Fruit fly (Drosophila melanogaster) whole organism, prepupa: Measurements from ENCODE around the gene Spc25.

Experiments used
- CG10631 ChIP-seq: fragments of 200-800 bp; sonication (Bioruptor generic); optimal IDR thresholded peaks from 2 replicates; lab custom pipeline; 2016; ENCODE audit warnings: missing biosample characterization, missing genetic modification characterization
- CG11294 ChIP-seq: fragments of 200-800 bp; sonication (Bioruptor generic); IDR thresholded peaks from 2 replicates; pipeline ENCODE4 v1.3.6; 2022; ENCODE audit warnings: missing biosample characterization, missing genetic modification characterization
- CG11762 ChIP-seq: fragments of 200-800 bp; sonication (Bioruptor generic); optimal IDR thresholded peaks from 3 replicates; lab custom pipeline; 2016; ENCODE audit warnings: missing biosample characterization, missing genetic modification characterization; ENCODE audit not compliant: insufficient read depth
- CG11902 ChIP-seq: fragments of 200-800 bp; sonication (Bioruptor generic); optimal IDR thresholded peaks from 3 replicates; lab custom pipeline; 2016; ENCODE audit warnings: missing biosample characterization, missing genetic modification characterization
- CG16779 ChIP-seq: fragments of 200-800 bp; sonication (Bioruptor generic); optimal IDR thresholded peaks from 3 replicates; lab custom pipeline; 2017; ENCODE audit warnings: missing biosample characterization, mild to moderate bottlenecking, missing genetic modification characterization
- CG3032 ChIP-seq: fragments of 200-800 bp; optimal IDR thresholded peaks from 2 replicates; lab custom pipeline; 2019; ENCODE audit warnings: missing biosample characterization, mild to moderate bottlenecking, missing genetic modification characterization, moderate library complexity
- CG32006 ChIP-seq: fragments of 200-800 bp; sonication (Bioruptor generic); optimal IDR thresholded peaks from 3 replicates; lab custom pipeline; 2017; ENCODE audit warnings: missing biosample characterization, mild to moderate bottlenecking, missing genetic modification characterization
- CG6792 ChIP-seq: fragments of 200-800 bp; sonication (Bioruptor generic); optimal IDR thresholded peaks from 3 replicates; lab custom pipeline; 2016; ENCODE audit warnings: missing biosample characterization, missing genetic modification characterization
- CG6808 ChIP-seq: fragments of 200-800 bp; sonication (Bioruptor generic); optimal IDR thresholded peaks from 3 replicates; lab custom pipeline; 2017; ENCODE audit warnings: missing biosample characterization, missing genetic modification characterization, mild to moderate bottlenecking, moderate library complexity, missing genetic modification reagents
- CG8632 ChIP-seq: fragments of 200-800 bp; sonication (Bioruptor generic); optimal IDR thresholded peaks from 3 replicates; lab custom pipeline; 2016; ENCODE audit warnings: missing biosample characterization, missing genetic modification characterization
- CG9139 ChIP-seq: fragments of 200-800 bp; sonication (Bioruptor generic); optimal IDR thresholded peaks from 3 replicates; lab custom pipeline; 2017; ENCODE audit warnings: missing biosample characterization, mild to moderate bottlenecking, missing genetic modification characterization
- Eip78C ChIP-seq: fragments of 200-800 bp; sonication (Bioruptor generic); peaks from one replicate; lab custom pipeline; 2016; ENCODE audit warnings: missing biosample characterization, missing genetic modification characterization
- Ets96B ChIP-seq: fragments of 200-800 bp; optimal IDR thresholded peaks from 2 replicates; lab custom pipeline; 2019; ENCODE audit warnings: missing biosample characterization, mild to moderate bottlenecking, missing genetic modification characterization, moderate library complexity
- Hr38 ChIP-seq: sonication (Bioruptor generic); optimal IDR thresholded peaks from 2 replicates; lab custom pipeline; 2016; ENCODE audit warnings: missing biosample characterization, missing genetic modification characterization
- Hr39 ChIP-seq: fragments of 200-800 bp; sonication (Bioruptor generic); optimal IDR thresholded peaks from 2 replicates; lab custom pipeline; 2016; ENCODE audit warnings: missing biosample characterization, missing genetic modification characterization
- Hr4 ChIP-seq: fragments of 200-800 bp; sonication (Bioruptor generic); optimal IDR thresholded peaks from 3 replicates; lab custom pipeline; 2016; ENCODE audit warnings: missing biosample characterization, missing genetic modification characterization
- OdsH ChIP-seq: fragments of 200-800 bp; sonication (Bioruptor generic); optimal IDR thresholded peaks from 3 replicates; lab custom pipeline; 2016; ENCODE audit warnings: missing biosample characterization, missing genetic modification characterization
- Sox102F ChIP-seq: fragments of 200-800 bp; sonication (Bioruptor generic); optimal IDR thresholded peaks from 2 replicates; lab custom pipeline; 2016; ENCODE audit warnings: missing biosample characterization, mild to moderate bottlenecking, missing genetic modification characterization
- Sox15 ChIP-seq: fragments of 200-800 bp; sonication (Bioruptor generic); optimal IDR thresholded peaks from 3 replicates; lab custom pipeline; 2016; ENCODE audit warnings: missing biosample characterization, missing genetic modification characterization
- acj6 ChIP-seq: fragments of 200-800 bp; sonication (Bioruptor generic); optimal IDR thresholded peaks from 3 replicates; lab custom pipeline; 2016; ENCODE audit warnings: missing biosample characterization, missing genetic modification characterization
- cyc ChIP-seq: fragments of 200-800 bp; sonication (Bioruptor generic); optimal IDR thresholded peaks from 3 replicates; lab custom pipeline; 2016; ENCODE audit warnings: missing biosample characterization, missing genetic modification characterization
- dac ChIP-seq: fragments of 200-800 bp; sonication (Bioruptor generic); optimal IDR thresholded peaks from 2 replicates; lab custom pipeline; 2017; ENCODE audit warnings: missing biosample characterization, mild to moderate bottlenecking, missing genetic modification characterization
- fd59A ChIP-seq: fragments of 200-800 bp; sonication (Bioruptor generic); optimal IDR thresholded peaks from 2 replicates; lab custom pipeline; 2017; ENCODE audit warnings: missing biosample characterization, mild to moderate bottlenecking, missing genetic modification characterization, missing genetic modification reagents
- fd85E ChIP-seq: fragments of 200-800 bp; sonication (Bioruptor generic); optimal IDR thresholded peaks from 3 replicates; lab custom pipeline; 2016; ENCODE audit warnings: missing biosample characterization, missing genetic modification characterization
- fkh ChIP-seq: fragments of 200-800 bp; sonication (Bioruptor generic); optimal IDR thresholded peaks from 3 replicates; lab custom pipeline; 2017; ENCODE audit warnings: missing biosample characterization, mild to moderate bottlenecking, missing genetic modification characterization, moderate library complexity
- pdm3 ChIP-seq: fragments of 200-800 bp; sonication (Bioruptor generic); optimal IDR thresholded peaks from 3 replicates; lab custom pipeline; 2016; ENCODE audit warnings: missing biosample characterization, missing genetic modification characterization
- salr ChIP-seq, 2 experiments: fragments of 200-800 bp; sonication (Bioruptor generic); optimal IDR thresholded peaks; 3 replicates each; lab custom pipeline; 2016 to 2018; ENCODE audit warnings: missing biosample characterization in 2 of 2, missing genetic modification characterization in 2 of 2, mild to moderate bottlenecking in 1 of 2
- spab ChIP-seq: fragments of 200-800 bp; sonication (Bioruptor generic); optimal IDR thresholded peaks from 2 replicates; lab custom pipeline; 2017; ENCODE audit warnings: missing biosample characterization, mild to moderate bottlenecking, missing genetic modification characterization, missing genetic modification reagents
- ss ChIP-seq, 2 experiments: fragments of 200-800 bp; sonication (Bioruptor generic); optimal IDR thresholded peaks; 2 replicates in 1 of 2; 3 replicates in 1 of 2; lab custom pipeline; 2017 to 2018; ENCODE audit warnings: mild to moderate bottlenecking in 2 of 2, missing biosample characterization in 2 of 2, missing genetic modification characterization in 2 of 2, moderate library complexity in 1 of 2
- vri ChIP-seq: fragments of 200-800 bp; sonication (Bioruptor generic); optimal IDR thresholded peaks from 3 replicates; lab custom pipeline; 2016; ENCODE audit warnings: missing biosample characterization, mild to moderate bottlenecking, missing genetic modification characterization

The Spc25 gene

dm6 chr3R:13012351-13012750 is 50.8 kb downstream of the Spc25 start (continued):
- TF ChIP-seq CG10631 (GFP tag; lab: Kevin White, UChicago), result peak; percentile 72
- peak; percentile 86 for TF ChIP-seq vri
- TF ChIP-seq Sox102F (GFP tag; lab: Kevin White, UChicago), result peak; percentile 71
- TF ChIP-seq acj6 (GFP tag; lab: Kevin White, UChicago), result peak; percentile 73
- peak; percentile 74 for TF ChIP-seq Hr4 (GFP tag; lab: Kevin White, UChicago)
- TF ChIP-seq spab (GFP tag; lab: Kevin White, UChicago), result peak; percentile 47
- TF ChIP-seq CG6792, result peak; percentile 77
- TF ChIP-seq OdsH (GFP tag; lab: Kevin White, UChicago), result peak; percentile 77
- TF ChIP-seq Ets96B (tag; lab: Kevin White, UChicago), result peak; percentile 63
- TF ChIP-seq CG16779 (tag; lab: Kevin White, UChicago), result peak; percentile 53
- peak; percentile 50 to 55 for TF ChIP-seq salr (GFP tag; optimal IDR thresholded peaks at IDR 0.05; lab: Kevin White, UChicago)
- TF ChIP-seq Hr39 (GFP tag; lab: Kevin White, UChicago), result peak; percentile 75
- peak; percentile 78 for TF ChIP-seq pdm3 (GFP tag; lab: Kevin White, UChicago)
- TF ChIP-seq CG32006, result peak; percentile 77
- peak; percentile 64 for TF ChIP-seq CG9139 (GFP tag; lab: Kevin White, UChicago)
- peak; percentile 73 for TF ChIP-seq Sox15
- peak; percentile 65 for TF ChIP-seq CG11902 (GFP tag; lab: Kevin White, UChicago)
- TF ChIP-seq Hr38 (GFP tag; lab: Kevin White, UChicago), result no peak
- peak; percentile 77 for TF ChIP-seq dac (GFP tag; lab: Kevin White, UChicago)
- TF ChIP-seq cyc (GFP tag; lab: Kevin White, UChicago), result peak; percentile 74
- peak; percentile 71 to 75 for TF ChIP-seq ss (GFP tag; optimal IDR thresholded peaks at IDR 0.05; lab: Kevin White, UChicago)
- TF ChIP-seq CG11294 (GFP tag; lab: Robert Waterston, UW), result peak; percentile 51
- TF ChIP-seq fkh (GFP tag; lab: Kevin White, UChicago), result peak; percentile 59
- no peak for TF ChIP-seq fd85E
- TF ChIP-seq CG3032 (tag; lab: Kevin White, UChicago), result peak; percentile 49
- TF ChIP-seq Eip78C, result peak; percentile 92
- peak; percentile 33 for TF ChIP-seq fd59A
- TF ChIP-seq CG8632 (GFP tag; lab: Kevin White, UChicago), result peak; percentile 62
- TF ChIP-seq CG11762 (GFP tag; lab: Kevin White, UChicago), result peak; percentile 33
- peak; percentile 69 for TF ChIP-seq CG6808
